Worm (Caenorhabditis elegans) whole organism, L1 larva: ENCODE data around the gene H06A10.1.

Experiments
- C16A3.4 ChIP-seq: fragments of 150-350 bp; optimal IDR thresholded peaks from 2 replicates; lab custom pipeline; 2014; ENCODE audit warnings: missing biosample characterization, missing genetic modification characterization
- F16B12.6 ChIP-seq: fragments of 150-350 bp; optimal IDR thresholded peaks from 2 replicates; lab custom pipeline; 2014; ENCODE audit warnings: missing biosample characterization, missing genetic modification characterization
- ama-1 ChIP-seq: fragments of 150-350 bp; optimal IDR thresholded peaks from 2 replicates; lab custom pipeline; 2014
- blmp-1 ChIP-seq: fragments of 150-350 bp; optimal IDR thresholded peaks from 2 replicates; lab custom pipeline; 2014; ENCODE audit warnings: missing biosample characterization, missing genetic modification characterization
- egl-27 ChIP-seq, 2 experiments: fragments of 150-350 bp in 1 of 2; sonication (generic microtip); optimal IDR thresholded peaks; 3 replicates each; lab custom pipeline; 2017 to 2018; ENCODE audit warnings: missing biosample characterization in 2 of 2, missing genetic modification characterization in 2 of 2, missing genetic modification reagents in 2 of 2
- hlh-17 ChIP-seq: fragments of 200-800 bp; sonication (Bioruptor generic); optimal IDR thresholded peaks from 2 replicates; lab custom pipeline; 2018; ENCODE audit warnings: missing genetic modification characterization, mild to moderate bottlenecking, missing compliant biosample characterization, moderate library complexity, borderline replicate concordance
- mep-1 ChIP-seq: fragments of 150-350 bp; optimal IDR thresholded peaks from 2 replicates; lab custom pipeline; 2014; ENCODE audit warnings: missing biosample characterization, missing genetic modification characterization
- nhr-11 ChIP-seq: fragments of 150-350 bp; optimal IDR thresholded peaks from 2 replicates; lab custom pipeline; 2014; ENCODE audit warnings: missing biosample characterization, missing genetic modification characterization
- nhr-77 ChIP-seq: fragments of 150-350 bp; optimal IDR thresholded peaks from 2 replicates; lab custom pipeline; 2014; ENCODE audit warnings: missing biosample characterization, missing genetic modification characterization
- snpc-4 ChIP-seq: fragments of 150-350 bp; optimal IDR thresholded peaks from 2 replicates; lab custom pipeline; 2014; ENCODE audit warnings: missing biosample characterization, missing genetic modification characterization
- sox-4 ChIP-seq: sonication (generic microtip); optimal IDR thresholded peaks from 2 replicates; lab custom pipeline; 2016; ENCODE audit warnings: missing genetic modification characterization, missing compliant biosample characterization
- swsn-7 ChIP-seq: sonication (generic microtip); optimal IDR thresholded peaks from 2 replicates; lab custom pipeline; 2016; ENCODE audit warnings: missing genetic modification characterization, missing compliant biosample characterization
- unc-62 ChIP-seq: fragments of 150-350 bp; optimal IDR thresholded peaks from 2 replicates; lab custom pipeline; 2014; ENCODE audit warnings: missing biosample characterization, missing genetic modification reagents, missing genetic modification characterization
- ztf-11 ChIP-seq, 2 experiments: sonication (generic microtip); optimal IDR thresholded peaks; 2 replicates each; lab custom pipeline; 2016 to 2017; ENCODE audit warnings: missing genetic modification characterization in 2 of 2, missing biosample characterization in 1 of 2, missing compliant biosample characterization in 1 of 2

DNA sequence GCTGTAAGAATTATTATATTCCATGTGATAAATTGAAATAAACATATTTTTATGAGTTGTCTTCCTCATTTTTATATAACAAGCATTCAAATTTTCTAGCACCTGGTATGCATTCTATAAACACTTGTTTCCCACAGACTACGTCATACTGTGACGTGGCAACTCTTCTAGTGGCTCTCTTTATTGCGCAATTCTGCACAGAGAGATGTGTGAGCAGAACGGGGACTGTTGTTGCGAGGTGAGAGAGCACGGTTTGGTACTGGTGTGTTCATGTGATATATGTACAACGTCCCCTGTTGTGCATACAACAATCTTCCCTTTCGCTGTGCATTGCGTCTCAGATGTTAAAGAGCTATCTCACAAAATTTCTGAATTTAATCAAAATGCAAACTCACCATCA is 17.8 kb downstream of the H06A10.1 start:
- no peak for TF ChIP-seq egl-27 (tag; optimal IDR thresholded peaks at IDR 0.05; lab: Kevin White, UChicago)
- no peak for TF ChIP-seq mep-1 (tag; lab: Kevin White, UChicago)
- TF ChIP-seq ama-1 (lab: Kevin White, UChicago), result no peak
- no peak for TF ChIP-seq snpc-4 (tag; lab: Kevin White, UChicago)
- no peak for TF ChIP-seq swsn-7 (tag; lab: Kevin White, UChicago)
- TF ChIP-seq ztf-11 (tag; optimal IDR thresholded peaks at IDR 0.05; lab: Kevin White, UChicago), result no peak
- TF ChIP-seq hlh-17 (GFP tag; lab: Kevin White, UChicago), result no peak
- TF ChIP-seq nhr-77 (tag; lab: Kevin White, UChicago), result no peak
- no peak for TF ChIP-seq blmp-1
- no peak for TF ChIP-seq unc-62
- TF ChIP-seq sox-4 (tag; lab: Kevin White, UChicago), result no peak
- no peak for TF ChIP-seq nhr-11 (tag; lab: Kevin White, UChicago)
- TF ChIP-seq C16A3.4 (tag; lab: Kevin White, UChicago), result no peak
- TF ChIP-seq F16B12.6 (tag; lab: Kevin White, UChicago), result no peak
